Worm (Caenorhabditis elegans) whole organism, young adult: ENCODE measurements around the gene cest-16.

ENCODE experiments used
- B0336.3 ChIP-seq: fragments of 200-800 bp; sonication (Bioruptor generic); IDR thresholded peaks from 2 replicates; pipeline ENCODE4 v1.3.6; 2022; ENCODE audit warnings: missing genetic modification characterization, missing compliant biosample characterization
- C17E4.6 ChIP-seq: fragments of 200-800 bp; sonication (Bioruptor generic); IDR thresholded peaks from 2 replicates; pipeline ENCODE4 v1.3.6; 2022; ENCODE audit warnings: missing genetic modification reagents, missing genetic modification characterization, missing compliant biosample characterization
- F23B12.7 ChIP-seq: sonication (generic microtip); optimal IDR thresholded peaks from 2 replicates; lab custom pipeline; 2017; ENCODE audit warnings: missing genetic modification characterization, mild to moderate bottlenecking, missing compliant biosample characterization, antibody characterized with exemption, moderate library complexity; ENCODE audit not compliant: insufficient read depth
- K12H6.12 ChIP-seq: fragments of 200-800 bp; sonication (Bioruptor generic); optimal IDR thresholded peaks from 2 replicates; lab custom pipeline; 2018; ENCODE audit warnings: mild to moderate bottlenecking, missing genetic modification characterization, missing compliant biosample characterization
- Y95B8A.8 ChIP-seq: fragments of 200-800 bp; sonication (Bioruptor generic); IDR thresholded peaks from 2 replicates; pipeline ENCODE4 v1.3.6; 2022; ENCODE audit warnings: missing genetic modification reagents, missing genetic modification characterization, missing compliant biosample characterization
- ZK185.1 ChIP-seq: sonication (generic microtip); optimal IDR thresholded peaks from 2 replicates; lab custom pipeline; 2016; ENCODE audit warnings: mild to moderate bottlenecking, missing genetic modification characterization, missing compliant biosample characterization; ENCODE audit not compliant: poor library complexity, severe bottlenecking
- ama-1 ChIP-seq, 3 experiments: fragments of 150-350 bp in 1 of 3; sonication (generic microtip) in 2 of 3; optimal IDR thresholded peaks; 2 replicates each; lab custom pipeline; 2014 to 2018; ENCODE audit warnings: missing biosample characterization in 2 of 3, missing genetic modification characterization in 2 of 3, missing genetic modification reagents in 2 of 3
- athp-1 ChIP-seq: sonication (generic microtip); optimal IDR thresholded peaks from 2 replicates; lab custom pipeline; 2017; ENCODE audit warnings: mild to moderate bottlenecking, missing genetic modification characterization, missing compliant biosample characterization
- attf-6 ChIP-seq: fragments of 200-800 bp; sonication (Bioruptor generic); IDR thresholded peaks from 2 replicates; pipeline ENCODE4 v1.3.6; 2022; ENCODE audit warnings: missing genetic modification reagents, missing genetic modification characterization, missing compliant biosample characterization
- ccch-3 ChIP-seq: fragments of 200-800 bp; sonication (Bioruptor generic); optimal IDR thresholded peaks from 2 replicates; lab custom pipeline; 2018; ENCODE audit warnings: mild to moderate bottlenecking, missing genetic modification characterization, missing compliant biosample characterization
- ceh-27 ChIP-seq: fragments of 200-800 bp; sonication (Bioruptor generic); optimal IDR thresholded peaks from 2 replicates; lab custom pipeline; 2018; ENCODE audit warnings: mild to moderate bottlenecking, missing genetic modification characterization, moderate library complexity, missing compliant biosample characterization
- ceh-79 ChIP-seq: sonication (generic microtip); optimal IDR thresholded peaks from 2 replicates; lab custom pipeline; 2017; ENCODE audit warnings: mild to moderate bottlenecking, missing genetic modification characterization, missing compliant biosample characterization
- hlh-12 ChIP-seq: sonication (generic microtip); optimal IDR thresholded peaks from 2 replicates; lab custom pipeline; 2016; ENCODE audit warnings: missing genetic modification characterization, missing compliant biosample characterization
- hmg-1.2 ChIP-seq: fragments of 200-800 bp; sonication (Bioruptor generic); IDR thresholded peaks from 2 replicates; pipeline ENCODE4 v1.3.6; 2022; ENCODE audit warnings: missing genetic modification reagents, missing genetic modification characterization, missing compliant biosample characterization
- hmg-20 ChIP-seq: fragments of 200-800 bp; sonication (Bioruptor generic); IDR thresholded peaks from 2 replicates; pipeline ENCODE4 v1.3.6; 2022; ENCODE audit warnings: missing genetic modification reagents, missing genetic modification characterization, missing compliant biosample characterization
- hrde-1 ChIP-seq: sonication (generic microtip); optimal IDR thresholded peaks from 2 replicates; lab custom pipeline; 2016; ENCODE audit warnings: missing genetic modification characterization, mild to moderate bottlenecking, missing compliant biosample characterization, moderate library complexity, missing genotype, missing genetic modification reagents, borderline replicate concordance
- let-526 ChIP-seq: fragments of 200-800 bp; sonication (Bioruptor generic); IDR thresholded peaks from 2 replicates; pipeline ENCODE4 v1.3.6; 2022; ENCODE audit warnings: missing genetic modification reagents, missing genetic modification characterization, missing compliant biosample characterization
- let-607 ChIP-seq, 2 experiments: fragments of 200-800 bp in 1 of 2; sonication (Bioruptor generic) in 1 of 2; sonication (generic microtip) in 1 of 2; optimal IDR thresholded peaks; 2 replicates each; lab custom pipeline; 2016 to 2018; ENCODE audit warnings: mild to moderate bottlenecking in 2 of 2, missing compliant biosample characterization in 2 of 2, missing genetic modification characterization in 2 of 2, moderate library complexity in 2 of 2, missing genotype in 1 of 2
- lin-40 ChIP-seq: sonication (generic microtip); optimal IDR thresholded peaks from 2 replicates; lab custom pipeline; 2016; ENCODE audit warnings: missing genetic modification characterization, mild to moderate bottlenecking, missing compliant biosample characterization, missing genotype, missing genetic modification reagents
- madf-3 ChIP-seq: fragments of 200-800 bp; sonication (Bioruptor generic); IDR thresholded peaks from 2 replicates; pipeline ENCODE4 v1.3.6; 2022; ENCODE audit warnings: missing genetic modification reagents, missing genetic modification characterization, missing compliant biosample characterization
- mel-28 ChIP-seq: sonication (generic microtip); optimal IDR thresholded peaks from 2 replicates; lab custom pipeline; 2016; ENCODE audit warnings: borderline replicate concordance, mild to moderate bottlenecking, missing genetic modification characterization, missing compliant biosample characterization
- nhr-80 ChIP-seq: sonication (generic microtip); optimal IDR thresholded peaks from 2 replicates; lab custom pipeline; 2016; ENCODE audit warnings: missing genetic modification characterization, missing compliant biosample characterization
- pbrm-1 ChIP-seq: fragments of 200-800 bp; sonication (Bioruptor generic); IDR thresholded peaks from 2 replicates; pipeline ENCODE4 v1.3.6; 2022; ENCODE audit warnings: missing genetic modification reagents, missing genetic modification characterization, missing compliant biosample characterization
- pha-4 ChIP-seq: fragments of 150-350 bp; sonication (generic microtip); optimal IDR thresholded peaks from 2 replicates; lab custom pipeline; 2014; ENCODE audit warnings: missing biosample characterization, missing genetic modification reagents, missing genetic modification characterization
- rcor-1 ChIP-seq: fragments of 200-800 bp; sonication (Bioruptor generic); IDR thresholded peaks from 2 replicates; pipeline ENCODE4 v1.3.6; 2022; ENCODE audit warnings: missing genetic modification reagents, missing genetic modification characterization, missing compliant biosample characterization
- snpc-1.3 ChIP-seq: sonication (generic microtip); optimal IDR thresholded peaks from 2 replicates; lab custom pipeline; 2017; ENCODE audit warnings: missing genetic modification characterization, mild to moderate bottlenecking, missing compliant biosample characterization, antibody characterized with exemption, moderate library complexity, missing genotype, missing genetic modification reagents; ENCODE audit not compliant: insufficient read depth
- sptf-2 ChIP-seq: fragments of 200-800 bp; sonication (Bioruptor generic); optimal IDR thresholded peaks from 2 replicates; lab custom pipeline; 2018; ENCODE audit warnings: mild to moderate bottlenecking, missing genetic modification characterization, missing compliant biosample characterization
- tbp1 ChIP-seq: fragments of 200-800 bp; sonication (Bioruptor generic); optimal IDR thresholded peaks from 2 replicates; lab custom pipeline; 2018; ENCODE audit warnings: mild to moderate bottlenecking, missing genetic modification characterization, missing compliant biosample characterization
- unc-130 ChIP-seq: sonication (generic microtip); optimal IDR thresholded peaks from 2 replicates; lab custom pipeline; 2016; ENCODE audit warnings: missing genetic modification reagents, missing genetic modification characterization, missing compliant biosample characterization
- zfh-2 ChIP-seq: fragments of 200-800 bp; sonication (Bioruptor generic); conservative IDR thresholded peaks from 2 replicates; pipeline ENCODE4 v1.3.6; 2022; ENCODE audit warnings: missing genetic modification reagents, missing genetic modification characterization, missing compliant biosample characterization
- ztf-18 ChIP-seq: sonication (generic microtip); optimal IDR thresholded peaks from 2 replicates; lab custom pipeline; 2016; ENCODE audit warnings: missing genotype, mild to moderate bottlenecking, missing genetic modification characterization, missing compliant biosample characterization
- ztf-22 ChIP-seq: fragments of 200-800 bp; sonication (Bioruptor generic); optimal IDR thresholded peaks from 2 replicates; lab custom pipeline; 2018; ENCODE audit warnings: mild to moderate bottlenecking, missing genetic modification characterization, moderate library complexity, missing compliant biosample characterization
- ztf-26 ChIP-seq: sonication (generic microtip); optimal IDR thresholded peaks from 2 replicates; lab custom pipeline; 2017; ENCODE audit warnings: missing genetic modification characterization, missing compliant biosample characterization
- ztf-6 ChIP-seq: fragments of 200-800 bp; sonication (Bioruptor generic); IDR thresholded peaks from 2 replicates; pipeline ENCODE4 v1.3.6; 2022; ENCODE audit warnings: missing genetic modification reagents, missing genetic modification characterization, missing compliant biosample characterization

cest-16 gene

DNA sequence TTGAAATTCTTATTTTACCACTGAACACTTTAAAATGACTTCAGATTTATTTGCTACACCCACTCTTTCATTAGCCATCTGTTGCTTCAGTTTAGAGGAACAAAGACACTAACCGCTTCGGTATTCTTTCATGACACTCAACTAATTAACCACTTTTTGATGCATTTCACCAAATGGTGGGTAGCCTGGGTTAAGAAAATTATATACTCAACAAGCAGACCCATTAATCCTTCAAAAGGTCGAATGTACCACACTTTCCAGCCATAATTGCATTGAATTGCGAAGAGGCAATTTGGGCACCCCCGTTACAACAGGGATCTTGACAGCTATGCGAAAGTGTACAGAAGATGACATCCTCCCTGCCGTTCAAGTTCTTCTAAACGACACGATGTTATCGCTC, 41.3 kb upstream of the cest-16 start:
- no peak for TF ChIP-seq ceh-79
- no peak for TF ChIP-seq tbp1 (GFP tag; lab: Kevin White, UChicago)
- no peak for TF ChIP-seq ztf-22 (GFP tag; lab: Kevin White, UChicago)
- TF ChIP-seq B0336.3 (GFP tag; lab: Robert Waterston, UW): no peak
- no peak for TF ChIP-seq unc-130 (GFP tag; lab: Kevin White, UChicago)
- no peak for TF ChIP-seq attf-6 (GFP tag; lab: Robert Waterston, UW)
- TF ChIP-seq pha-4 (tag; lab: Kevin White, UChicago): no peak
- no peak for TF ChIP-seq ztf-6
- no peak for TF ChIP-seq ama-1 (optimal IDR thresholded peaks at IDR 0.05; lab: Kevin White, UChicago)
- no peak for TF ChIP-seq ama-1 (GFP tag; optimal IDR thresholded peaks at IDR 0.05; lab: Kevin White, UChicago)
- no peak for TF ChIP-seq ztf-18
- no peak for TF ChIP-seq mel-28 (tag; lab: Kevin White, UChicago)
- TF ChIP-seq let-526 (GFP tag; lab: Robert Waterston, UW): no peak
- TF ChIP-seq rcor-1 (GFP tag; lab: Robert Waterston, UW): no peak
- no peak for TF ChIP-seq Y95B8A.8 (GFP tag; lab: Robert Waterston, UW)
- no peak for TF ChIP-seq madf-3
- no peak for TF ChIP-seq snpc-1.3 (tag; lab: Kevin White, UChicago)
- TF ChIP-seq ztf-26 (tag; lab: Kevin White, UChicago): no peak
- no peak for TF ChIP-seq hmg-20 (GFP tag; lab: Robert Waterston, UW)
- TF ChIP-seq athp-1 (tag; lab: Kevin White, UChicago): no peak
- TF ChIP-seq, all 124 proteins: peak for 0

DNA sequence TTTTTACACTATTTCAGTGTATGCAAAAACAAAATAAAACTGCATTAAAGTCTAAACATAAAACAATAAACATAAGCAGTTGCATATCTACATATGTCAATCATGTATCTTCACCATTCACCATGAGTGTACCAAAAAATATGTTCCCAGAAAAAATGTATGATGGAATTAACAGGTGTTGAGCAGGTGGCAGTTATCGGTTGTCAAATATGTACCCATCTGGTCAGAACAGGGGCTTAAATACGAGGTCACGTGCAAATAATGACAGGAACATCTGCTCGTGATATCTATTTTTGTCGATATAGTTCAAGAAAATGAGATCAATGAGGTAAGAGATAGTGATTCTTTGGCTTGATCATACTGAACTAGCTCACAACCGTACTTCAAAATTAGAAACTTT, 40.7 kb upstream of the cest-16 start:
- no peak for TF ChIP-seq tbp1 (GFP tag; lab: Kevin White, UChicago)
- TF ChIP-seq hrde-1 (tag; lab: Kevin White, UChicago): no peak
- TF ChIP-seq hlh-12 (tag; lab: Kevin White, UChicago): no peak
- no peak for TF ChIP-seq F23B12.7
- no peak for TF ChIP-seq let-607 (tag; optimal IDR thresholded peaks at IDR 0.05; lab: Kevin White, UChicago)
- TF ChIP-seq sptf-2 (GFP tag; lab: Kevin White, UChicago): no peak

DNA sequence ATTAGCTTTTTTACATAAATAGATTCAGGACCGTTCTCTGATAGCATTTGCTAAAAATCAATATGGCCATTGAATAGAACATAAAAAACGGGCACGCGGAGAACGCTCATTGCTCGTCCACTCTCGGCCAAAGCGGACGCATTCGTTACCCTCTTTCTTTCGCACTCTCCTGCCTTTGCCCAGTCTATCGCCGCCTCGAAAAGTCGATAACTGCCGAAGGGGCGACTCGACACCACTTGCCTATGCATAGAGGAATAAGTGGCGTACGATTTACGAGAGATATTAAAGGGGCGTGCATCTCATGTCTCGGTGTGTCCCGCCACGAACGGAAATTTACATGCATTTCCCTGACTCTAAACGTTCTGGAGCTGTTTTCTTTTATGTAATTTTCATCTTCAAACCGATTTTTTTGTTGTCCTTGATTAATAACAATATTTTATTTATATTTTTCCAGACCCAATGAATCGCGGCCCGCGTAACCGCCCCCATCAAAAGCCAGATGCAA, 36.5 kb upstream of the cest-16 start, which contains the start of gene W05H9.4:
Gene W05H9.4 (plus strand): TSS at position 455 of the 505 bp plus-strand sequence.
- peak; percentile 20 for TF ChIP-seq lin-40 (tag; lab: Kevin White, UChicago)
- TF ChIP-seq C17E4.6: 0 out of 2 replicates have a peak, but pooled peaks have one; percentile 24
- 0 out of 2 replicates have a peak, but pooled peaks have one; percentile 19 for TF ChIP-seq pbrm-1
- no peak for TF ChIP-seq ztf-18
- no peak for TF ChIP-seq ccch-3 (GFP tag; lab: Kevin White, UChicago)
- no peak for TF ChIP-seq ama-1 (optimal IDR thresholded peaks at IDR 0.05; lab: Kevin White, UChicago)
- no peak for TF ChIP-seq ama-1 (GFP tag; optimal IDR thresholded peaks at IDR 0.05; lab: Kevin White, UChicago)
- TF ChIP-seq zfh-2 (GFP tag; lab: Robert Waterston, UW): peak; percentile 73; the same call in 1 of the 2 replicates
- TF ChIP-seq ceh-27 (GFP tag; lab: Kevin White, UChicago): peak; percentile 36
- TF ChIP-seq nhr-80 (tag; lab: Kevin White, UChicago): peak; percentile 14
- TF ChIP-seq ZK185.1 (tag; lab: Kevin White, UChicago): peak; percentile 19
- TF ChIP-seq hmg-1.2 (GFP tag; lab: Robert Waterston, UW): peak; percentile 70
- peak; percentile 18 for TF ChIP-seq K12H6.12 (tag; lab: Kevin White, UChicago)
